Worm (Caenorhabditis elegans): Measurements from ENCODE around the gene F59B2.12.
A peak's percentile ranks its signal among the peaks of the same experiment; 100 is the strongest.

Gene F59B2.12

ce11 chrIII:8971255-8972020, 46.0 kb upstream of the F59B2.12 start, which contains the start of the genes eif-3.D and R08D7.4 (continued):
- TF ChIP-seq tbx-7 (tag; optimal IDR thresholded peaks at IDR 0.05) = peak; percentile 20
- TF ChIP-seq ceh-30 (tag; optimal IDR thresholded peaks at IDR 0.05) = peak; percentile 37
- no peak for TF ChIP-seq odd-2 (tag; optimal IDR thresholded peaks at IDR 0.05)
- no peak for TF ChIP-seq K02D7.2 (tag; optimal IDR thresholded peaks at IDR 0.05)
- TF ChIP-seq ceh-2 (tag; optimal IDR thresholded peaks at IDR 0.05) = peak; percentile 36
- TF ChIP-seq gmeb-2 (tag; optimal IDR thresholded peaks at IDR 0.05) = peak; percentile 42

- TF ChIP-seq lin-11 (tag; optimal IDR thresholded peaks at IDR 0.05) (no peak), ahr-1 (tag; optimal IDR thresholded peaks at IDR 0.05) (no peak), ceh-22 (tag; optimal IDR thresholded peaks at IDR 0.05) (no peak), ttx-3 (tag; optimal IDR thresholded peaks at IDR 0.05) (no peak), che-1 (tag; optimal IDR thresholded peaks at IDR 0.05) (no peak), nfya-1 (tag; optimal IDR thresholded peaks at IDR 0.05) (no peak), pqm-1 (tag; optimal IDR thresholded peaks at IDR 0.05) (no peak), elt-2 (tag; optimal IDR thresholded peaks at IDR 0.05) (no peak), dve-1 (tag; optimal IDR thresholded peaks at IDR 0.05) (no peak), tbx-2 (tag; optimal IDR thresholded peaks at IDR 0.05) (no peak), npax-4 (tag; optimal IDR thresholded peaks at IDR 0.05) (no peak), pax-1 (tag; optimal IDR thresholded peaks at IDR 0.05) (no peak), C08G9.2 (tag; optimal IDR thresholded peaks at IDR 0.05) (no peak), hlh-6 (tag; optimal IDR thresholded peaks at IDR 0.05) (no peak), ceh-18 (tag; optimal IDR thresholded peaks at IDR 0.05) (no peak), K02D7.2 (tag; optimal IDR thresholded peaks at IDR 0.05) (no peak), syd-9 (tag; optimal IDR thresholded peaks at IDR 0.05) (no peak), sdc-2 (tag; optimal IDR thresholded peaks at IDR 0.05) (no peak), ceh-2 (tag; optimal IDR thresholded peaks at IDR 0.05) (no peak)
Observed at ce11 chrIII:8973163-8973562, 44.2 kb upstream of the F59B2.12 start.

ce11 chrIII:8973826-8974225, 43.6 kb upstream of the F59B2.12 start, which contains the start of gene R08D7.5:
Gene R08D7.5, plus strand, starts transcription at chrIII:8974126.
- TF ChIP-seq rnt-1 (tag; optimal IDR thresholded peaks at IDR 0.05) (no peak), sox-2 (GFP tag; IDR thresholded peaks at IDR 0.05) (no peak), ahr-1 (tag; optimal IDR thresholded peaks at IDR 0.05) (no peak)

ce11 chrIII:8974835-8975234, 42.6 kb upstream of the F59B2.12 start:
- no peak for TF ChIP-seq npax-4 (tag; optimal IDR thresholded peaks at IDR 0.05)
- no peak for TF ChIP-seq C38D4.7 (GFP tag; optimal IDR thresholded peaks at IDR 0.05)
- no peak for TF ChIP-seq hlh-30 (tag; optimal IDR thresholded peaks at IDR 0.05; ENCODE audit: insufficient read depth)
- no peak for TF ChIP-seq lin-11 (tag; optimal IDR thresholded peaks at IDR 0.05)
- TF ChIP-seq ceh-45 (GFP tag; IDR thresholded peaks at IDR 0.05) = no peak
- TF ChIP-seq ceh-14 (tag; optimal IDR thresholded peaks at IDR 0.05) = no peak
- TF ChIP-seq pha-2 (tag; optimal IDR thresholded peaks at IDR 0.05) = no peak
- TF ChIP-seq tbx-2 (tag; optimal IDR thresholded peaks at IDR 0.05) = no peak
- no peak for TF ChIP-seq ceh-34 (tag; optimal IDR thresholded peaks at IDR 0.05)
- no peak for TF ChIP-seq hlh-8 (tag; optimal IDR thresholded peaks at IDR 0.05)
- TF ChIP-seq ceh-18 (tag; optimal IDR thresholded peaks at IDR 0.05) = no peak
- no peak for TF ChIP-seq sdc-2 (tag; optimal IDR thresholded peaks at IDR 0.05)
- TF ChIP-seq ceh-48 (tag; optimal IDR thresholded peaks at IDR 0.05) = no peak
- no peak for TF ChIP-seq nfya-1 (tag; optimal IDR thresholded peaks at IDR 0.05)
- TF ChIP-seq unc-42 (tag; optimal IDR thresholded peaks at IDR 0.05) = no peak
- no peak for TF ChIP-seq ceh-2 (tag; optimal IDR thresholded peaks at IDR 0.05)
